Worm (Caenorhabditis elegans) whole organism, early embryonic: Measurements from ENCODE around the gene B0303.14.

Source experiments
- ama-1 ChIP-seq: fragments of 150-350 bp; optimal IDR thresholded peaks from 2 replicates; lab custom pipeline; 2014
- hmbx-1 ChIP-seq: sonication (generic microtip); optimal IDR thresholded peaks from 2 replicates; lab custom pipeline; 2016; ENCODE audit warnings: mild to moderate bottlenecking, missing genetic modification characterization, missing compliant biosample characterization
- scrt-1 ChIP-seq: fragments of 200-800 bp; sonication (Bioruptor generic); IDR thresholded peaks from 2 replicates; pipeline ENCODE4 v1.3.6; 2022; ENCODE audit warnings: missing genetic modification characterization, missing compliant biosample characterization

- TF ChIP-seq ama-1: no peak
- TF ChIP-seq scrt-1 (GFP tag; lab: Robert Waterston, UW): no peak
- TF ChIP-seq hmbx-1: no peak
Observed at ce11 chrIII:8738289-8738688, 22.3 kb upstream of the B0303.14 start.
